Worm (Caenorhabditis elegans): ENCODE data around the gene R05A10.3.

Gene R05A10.3

DNA sequence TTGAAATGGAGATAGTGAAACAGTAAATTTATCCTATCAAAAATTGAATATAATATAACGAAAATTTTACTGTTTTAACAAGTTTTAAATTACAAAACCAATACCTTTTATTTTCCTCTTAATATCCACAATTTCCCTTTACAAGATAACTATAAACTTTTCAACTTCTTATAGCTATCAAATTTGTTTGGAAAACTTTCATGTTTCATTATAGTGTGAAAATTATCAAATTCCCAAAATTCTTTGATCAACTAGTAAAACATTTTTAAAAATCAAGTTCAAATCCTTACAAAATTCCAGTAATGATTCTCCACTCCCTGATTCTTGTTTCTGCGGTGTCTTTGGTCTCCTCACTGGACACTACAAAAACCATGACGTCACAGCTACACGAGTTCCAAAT is 5.8 kb upstream of the R05A10.3 start, which contains the start of gene R05A10.1:
Gene R05A10.1, plus strand, starts transcription at position 301 of the 400 bp plus-strand sequence.
- TF ChIP-seq med-1 (GFP tag; optimal IDR thresholded peaks at IDR 0.05; ENCODE audit: insufficient read depth) (no peak), ztf-23 (GFP tag; IDR thresholded peaks at IDR 0.05) (no peak), ref-1 (GFP tag; conservative IDR thresholded peaks at IDR 0.05) (no peak), flt-1 (GFP tag; IDR thresholded peaks at IDR 0.05) (no peak), ztf-29 (GFP tag; IDR thresholded peaks at IDR 0.05) (no peak), klf-2 (GFP tag; conservative IDR thresholded peaks at IDR 0.05) (no peak), tab-1 (GFP tag; IDR thresholded peaks at IDR 0.05) (no peak), cog-1 (tag; optimal IDR thresholded peaks at IDR 0.05) (no peak)

ce11 chrIV:14177058-14177457 is 785 bp upstream of the R05A10.3 start, which contains the start of gene R05A10.2:
TSS of gene R05A10.2 (plus strand) at chrIV:14177271.
- TF ChIP-seq tab-1 (GFP tag; IDR thresholded peaks at IDR 0.05) (no peak), ztf-23 (GFP tag; IDR thresholded peaks at IDR 0.05) (no peak), med-1 (GFP tag; optimal IDR thresholded peaks at IDR 0.05; ENCODE audit: insufficient read depth) (no peak), T22C8.4 (GFP tag; IDR thresholded peaks at IDR 0.05) (no peak), ztf-29 (GFP tag; IDR thresholded peaks at IDR 0.05) (no peak), flt-1 (GFP tag; IDR thresholded peaks at IDR 0.05) (no peak), cog-1 (tag; optimal IDR thresholded peaks at IDR 0.05) (no peak), klf-2 (GFP tag; conservative IDR thresholded peaks at IDR 0.05) (no peak), ref-1 (GFP tag; conservative IDR thresholded peaks at IDR 0.05) (no peak)

DNA sequence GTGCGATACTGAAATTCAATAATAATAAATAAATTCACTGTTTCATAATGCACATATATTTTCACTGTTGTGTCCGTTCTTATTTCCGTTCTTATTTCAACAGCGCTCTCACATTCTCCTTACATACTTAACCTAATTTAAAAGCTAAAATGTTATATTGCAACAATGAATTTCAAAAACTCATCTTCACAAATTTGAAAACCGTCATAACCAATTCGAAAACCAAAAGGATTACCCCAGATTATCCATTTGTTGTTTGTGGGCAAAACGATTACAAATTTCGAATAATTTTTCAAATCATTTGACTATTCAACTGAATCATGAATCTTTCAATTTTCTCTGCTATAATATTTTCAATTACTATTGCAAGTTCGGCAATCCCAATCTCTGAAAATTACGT is 4.1 kb downstream of the R05A10.3 start, which contains the start of gene R05A10.4:
Gene R05A10.4, plus strand, starts transcription at position 301 of the 400 bp plus-strand sequence.
- TF ChIP-seq ztf-23 (GFP tag; IDR thresholded peaks at IDR 0.05) (no peak), klf-2 (GFP tag; conservative IDR thresholded peaks at IDR 0.05) (no peak), flt-1 (GFP tag; IDR thresholded peaks at IDR 0.05) (no peak), tab-1 (GFP tag; IDR thresholded peaks at IDR 0.05) (no peak), cog-1 (tag; optimal IDR thresholded peaks at IDR 0.05) (no peak), ztf-29 (GFP tag; IDR thresholded peaks at IDR 0.05) (no peak), ref-1 (GFP tag; conservative IDR thresholded peaks at IDR 0.05) (no peak), T22C8.4 (GFP tag; IDR thresholded peaks at IDR 0.05) (no peak), med-1 (GFP tag; optimal IDR thresholded peaks at IDR 0.05; ENCODE audit: insufficient read depth) (no peak)

ce11 chrIV:14165476-14165875 is 10.8 kb downstream of the R05A10.3 start, which contains the start of gene R05A10.6:
TSS of gene R05A10.6 (plus strand) at chrIV:14165776.
- TF ChIP-seq tab-1 (GFP tag; IDR thresholded peaks at IDR 0.05) (no peak), klf-2 (GFP tag; conservative IDR thresholded peaks at IDR 0.05) (no peak), T22C8.4 (GFP tag; IDR thresholded peaks at IDR 0.05) (no peak), ztf-29 (GFP tag; IDR thresholded peaks at IDR 0.05) (no peak), ref-1 (GFP tag; conservative IDR thresholded peaks at IDR 0.05) (no peak), cog-1 (tag; optimal IDR thresholded peaks at IDR 0.05) (no peak), flt-1 (GFP tag; IDR thresholded peaks at IDR 0.05) (no peak), ztf-23 (GFP tag; IDR thresholded peaks at IDR 0.05) (no peak), med-1 (GFP tag; optimal IDR thresholded peaks at IDR 0.05; ENCODE audit: insufficient read depth) (no peak)

ce11 chrIV:14164109-14164508 is 12.2 kb downstream of the R05A10.3 start:
- TF ChIP-seq cog-1 (tag; optimal IDR thresholded peaks at IDR 0.05) (no peak), ztf-23 (GFP tag; IDR thresholded peaks at IDR 0.05) (no peak), med-1 (GFP tag; optimal IDR thresholded peaks at IDR 0.05; ENCODE audit: insufficient read depth) (no peak), T22C8.4 (GFP tag; IDR thresholded peaks at IDR 0.05) (no peak), ref-1 (GFP tag; conservative IDR thresholded peaks at IDR 0.05) (no peak), ztf-29 (GFP tag; IDR thresholded peaks at IDR 0.05) (no peak), tab-1 (GFP tag; IDR thresholded peaks at IDR 0.05) (no peak), flt-1 (GFP tag; IDR thresholded peaks at IDR 0.05) (no peak), klf-2 (GFP tag; conservative IDR thresholded peaks at IDR 0.05) (no peak)

DNA sequence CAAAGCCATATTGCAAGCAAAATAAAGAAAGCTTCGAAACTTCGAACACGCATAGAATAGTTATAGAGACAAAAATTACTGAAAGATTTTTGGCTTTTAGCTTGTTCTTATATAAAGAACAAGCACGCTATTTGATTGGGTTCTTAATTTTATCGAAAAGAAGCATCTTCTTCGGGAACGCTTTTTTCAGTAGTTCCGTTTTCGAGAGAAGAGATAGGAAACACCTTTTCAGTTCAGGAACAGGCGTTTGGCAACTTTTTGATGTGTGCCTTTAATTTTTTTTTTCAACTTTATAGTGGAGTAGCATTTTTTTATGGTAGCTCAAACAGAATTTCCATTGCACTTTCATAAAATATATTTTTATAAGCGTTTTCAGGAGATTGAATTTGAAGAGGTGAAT is 13.5 kb downstream of the R05A10.3 start, which contains the start of gene R05A10.7:
Gene R05A10.7, minus strand, starts transcription at position 101 of the 400 bp plus-strand sequence.
- TF ChIP-seq flt-1 (GFP tag; IDR thresholded peaks at IDR 0.05) (no peak), tab-1 (GFP tag; IDR thresholded peaks at IDR 0.05) (no peak), cog-1 (tag; optimal IDR thresholded peaks at IDR 0.05) (no peak), ztf-29 (GFP tag; IDR thresholded peaks at IDR 0.05) (no peak), ztf-23 (GFP tag; IDR thresholded peaks at IDR 0.05) (no peak), med-1 (GFP tag; optimal IDR thresholded peaks at IDR 0.05; ENCODE audit: insufficient read depth) (no peak), T22C8.4 (GFP tag; IDR thresholded peaks at IDR 0.05) (no peak), klf-2 (GFP tag; conservative IDR thresholded peaks at IDR 0.05) (no peak), ref-1 (GFP tag; conservative IDR thresholded peaks at IDR 0.05) (no peak)

ce11 chrIV:14158086-14158485 is 18.2 kb downstream of the R05A10.3 start, which contains the start of gene R05A10.8:
TSS of gene R05A10.8 (minus strand) at chrIV:14158186.
- TF ChIP-seq flt-1 (GFP tag; IDR thresholded peaks at IDR 0.05), result no peak
- no peak for TF ChIP-seq cog-1 (tag; optimal IDR thresholded peaks at IDR 0.05)
- TF ChIP-seq ztf-29 (GFP tag; IDR thresholded peaks at IDR 0.05), result no peak
- TF ChIP-seq med-1 (GFP tag; optimal IDR thresholded peaks at IDR 0.05; ENCODE audit: insufficient read depth), result no peak
- TF ChIP-seq klf-2 (GFP tag; conservative IDR thresholded peaks at IDR 0.05), result no peak
- no peak for TF ChIP-seq tab-1 (GFP tag; IDR thresholded peaks at IDR 0.05)
- TF ChIP-seq T22C8.4 (GFP tag; IDR thresholded peaks at IDR 0.05), result no peak
- TF ChIP-seq ztf-23 (GFP tag; IDR thresholded peaks at IDR 0.05), result no peak
- TF ChIP-seq ref-1 (GFP tag; conservative IDR thresholded peaks at IDR 0.05), result no peak

DNA sequence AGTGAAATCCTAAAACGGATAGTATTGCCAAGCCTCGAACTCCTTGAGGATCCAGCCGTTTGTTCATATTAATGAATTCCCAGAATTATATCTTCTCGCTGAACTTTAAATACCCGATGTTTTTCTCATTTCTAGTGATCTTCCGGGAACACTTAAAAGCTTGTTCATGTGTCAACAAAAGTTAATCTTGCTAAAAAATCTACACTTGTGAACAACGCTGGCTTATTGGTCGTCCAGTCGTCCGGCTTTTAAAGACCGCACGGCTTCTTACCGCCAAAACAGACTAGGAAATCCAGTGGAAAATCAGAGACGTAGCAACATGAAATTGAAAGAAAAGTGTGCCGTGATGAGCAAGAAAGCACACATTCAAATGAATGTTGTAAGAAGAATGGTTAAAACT is 23.0 kb downstream of the R05A10.3 start, which contains the start of gene oac-38:
Gene oac-38, minus strand, starts transcription at position 101 of the 400 bp plus-strand sequence.
- TF ChIP-seq tab-1 (GFP tag; IDR thresholded peaks at IDR 0.05) (no peak), T22C8.4 (GFP tag; IDR thresholded peaks at IDR 0.05) (no peak), flt-1 (GFP tag; IDR thresholded peaks at IDR 0.05) (no peak), ref-1 (GFP tag; conservative IDR thresholded peaks at IDR 0.05) (no peak), med-1 (GFP tag; optimal IDR thresholded peaks at IDR 0.05; ENCODE audit: insufficient read depth) (no peak), ztf-23 (GFP tag; IDR thresholded peaks at IDR 0.05) (no peak), klf-2 (GFP tag; conservative IDR thresholded peaks at IDR 0.05) (no peak), ztf-29 (GFP tag; IDR thresholded peaks at IDR 0.05) (no peak), cog-1 (tag; optimal IDR thresholded peaks at IDR 0.05) (no peak)

ce11 chrIV:14145594-14145993 is 30.7 kb downstream of the R05A10.3 start, which contains the start of gene oac-37:
TSS of gene oac-37 (plus strand) at chrIV:14145894.
- TF ChIP-seq ref-1 (GFP tag; conservative IDR thresholded peaks at IDR 0.05), result no peak
- TF ChIP-seq klf-2 (GFP tag; conservative IDR thresholded peaks at IDR 0.05), result no peak
- TF ChIP-seq cog-1 (tag; optimal IDR thresholded peaks at IDR 0.05), result no peak
- no peak for TF ChIP-seq T22C8.4 (GFP tag; IDR thresholded peaks at IDR 0.05)
- no peak for TF ChIP-seq med-1 (GFP tag; optimal IDR thresholded peaks at IDR 0.05; ENCODE audit: insufficient read depth)

All from whole organism, midembryonic.